Worm (Caenorhabditis elegans): Measurements from ENCODE around the gene Y47D7A.7.

DNA sequence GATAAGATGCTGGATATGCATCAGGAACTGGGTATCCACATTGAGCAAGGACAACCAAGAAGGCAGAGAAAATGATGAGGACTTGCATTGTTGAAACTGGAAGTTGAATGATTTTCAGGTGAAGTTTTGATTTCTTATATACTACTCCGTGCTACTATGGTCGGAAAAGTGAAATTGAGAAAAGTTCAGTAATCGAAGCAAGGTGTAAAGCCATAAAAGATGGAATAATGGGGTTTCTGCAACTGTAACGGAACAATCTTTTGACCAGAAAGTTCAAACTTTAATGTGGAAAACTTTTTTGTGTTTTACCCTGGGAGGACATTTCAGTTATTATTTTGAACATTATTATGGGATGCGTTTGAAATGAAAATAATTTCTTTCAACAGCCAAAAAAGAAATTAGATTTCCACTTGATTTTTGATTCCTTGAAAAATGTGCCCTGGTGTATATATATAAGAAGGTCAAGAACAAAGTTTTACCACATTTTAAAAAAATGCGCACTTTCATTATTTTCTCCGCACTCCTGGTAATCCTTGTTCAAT lies 4.3 kb upstream of the Y47D7A.7 start, which contains the start of the genes Y47D7A.9 and Y47D7A.19:
- TF ChIP-seq D1046.2 (GFP tag; IDR thresholded peaks at IDR 0.05) (no peak), tra-1 (GFP tag; IDR thresholded peaks at IDR 0.05) (no peak), nhr-77 (tag; optimal IDR thresholded peaks at IDR 0.05) (no peak), pha-4 (GFP tag; IDR thresholded peaks at IDR 0.05) (no peak), pha-4 (tag; optimal IDR thresholded peaks at IDR 0.05) (no peak), php-3 (GFP tag; IDR thresholded peaks at IDR 0.05) (no peak), snpc-4 (tag; optimal IDR thresholded peaks at IDR 0.05) (no peak), unc-62 (GFP tag; optimal IDR thresholded peaks at IDR 0.05 in 1 of 2) (no peak), unc-62 (tag; optimal IDR thresholded peaks at IDR 0.05) (no peak), R02D3.7 (tag; optimal IDR thresholded peaks at IDR 0.05) (no peak), fos-1 (tag; optimal IDR thresholded peaks at IDR 0.05) (no peak)
